Fruit fly (Drosophila melanogaster) whole organism, embryonic: ENCODE measurements around the gene MICU3.

Experiments
- Atf6 ChIP-seq: fragments of 200-800 bp; sonication (Bioruptor generic); IDR thresholded peaks from 2 replicates; pipeline ENCODE4 v1.3.6; 2022; ENCODE audit warnings: missing biosample characterization, missing genetic modification characterization
- BEAF-32 ChIP-seq: fragments of 200-800 bp; sonication (Bioruptor generic); optimal IDR thresholded peaks from 3 replicates; lab custom pipeline; 2017; ENCODE audit warnings: missing biosample characterization, missing genetic modification characterization, mild to moderate bottlenecking, moderate library complexity, missing genetic modification reagents
- CG12071 ChIP-seq: fragments of 200-800 bp; sonication (Bioruptor generic); optimal IDR thresholded peaks from 3 replicates; lab custom pipeline; 2018; ENCODE audit warnings: missing biosample characterization, mild to moderate bottlenecking, missing genetic modification characterization
- CG1233 ChIP-seq: fragments of 200-800 bp; sonication (Bioruptor generic); optimal IDR thresholded peaks from 4 replicates; lab custom pipeline; 2018; ENCODE audit warnings: missing biosample characterization, mild to moderate bottlenecking, missing genetic modification characterization
- CG14014 ChIP-seq: fragments of 200-800 bp; sonication (Bioruptor generic); IDR thresholded peaks from 2 replicates; pipeline ENCODE4 v1.3.6; 2022; ENCODE audit warnings: missing biosample characterization, missing genetic modification characterization
- CG16813 ChIP-seq: fragments of 200-800 bp; sonication (Bioruptor generic); IDR thresholded peaks from 3 replicates; pipeline ENCODE4 v1.3.6; 2022; ENCODE audit warnings: missing biosample characterization, missing genetic modification characterization; ENCODE audit not compliant: partially characterized antibody
- CG17361 ChIP-seq: fragments of 200-800 bp; sonication (Bioruptor generic); IDR thresholded peaks from 3 replicates; pipeline ENCODE4 v1.3.6; 2022; ENCODE audit warnings: missing biosample characterization, missing genetic modification characterization
- CG17612 ChIP-seq: fragments of 200-800 bp; sonication (Bioruptor generic); IDR thresholded peaks from 2 replicates; pipeline ENCODE4 v1.3.6; 2022; ENCODE audit warnings: missing biosample characterization, missing genetic modification characterization
- CG17829 ChIP-seq: fragments of 200-800 bp; optimal IDR thresholded peaks from 2 replicates; lab custom pipeline; 2019; ENCODE audit warnings: missing biosample characterization, mild to moderate bottlenecking, missing genetic modification characterization, moderate library complexity
- CG17912 ChIP-seq: fragments of 200-800 bp; sonication (Bioruptor generic); optimal IDR thresholded peaks from 2 replicates; lab custom pipeline; 2018; ENCODE audit warnings: missing biosample characterization, mild to moderate bottlenecking, missing genetic modification characterization
- CG18619 ChIP-seq: fragments of 200-800 bp; sonication (Bioruptor generic); optimal IDR thresholded peaks from 3 replicates; lab custom pipeline; 2017; ENCODE audit warnings: missing biosample characterization, mild to moderate bottlenecking, missing genetic modification characterization
- CG2116 ChIP-seq: fragments of 200-800 bp; sonication (Bioruptor generic); optimal IDR thresholded peaks from 3 replicates; lab custom pipeline; 2018; ENCODE audit warnings: missing biosample characterization, mild to moderate bottlenecking, missing genetic modification characterization
- CG3281 ChIP-seq: fragments of 200-800 bp; sonication (Bioruptor generic); optimal IDR thresholded peaks from 3 replicates; lab custom pipeline; 2017; ENCODE audit warnings: missing biosample characterization, mild to moderate bottlenecking, missing genetic modification characterization
- CG3995 ChIP-seq: fragments of 200-800 bp; sonication (Bioruptor generic); optimal IDR thresholded peaks from 3 replicates; lab custom pipeline; 2016; ENCODE audit warnings: missing biosample characterization, missing genetic modification characterization
- CG4617 ChIP-seq: fragments of 200-800 bp; sonication (Bioruptor generic); optimal IDR thresholded peaks from 3 replicates; lab custom pipeline; 2016; ENCODE audit warnings: missing biosample characterization, missing genetic modification characterization, borderline replicate concordance
- CG4854 ChIP-seq: fragments of 200-800 bp; sonication (Bioruptor generic); optimal IDR thresholded peaks from 2 replicates; lab custom pipeline; 2016; ENCODE audit warnings: missing biosample characterization, missing genetic modification characterization, inconsistent platforms
- CG5180 ChIP-seq: fragments of 200-800 bp; sonication (Bioruptor generic); optimal IDR thresholded peaks from 3 replicates; lab custom pipeline; 2017; ENCODE audit warnings: missing biosample characterization, missing genetic modification characterization, mild to moderate bottlenecking, moderate library complexity, missing genetic modification reagents
- CG6654 ChIP-seq: fragments of 200-800 bp; sonication (Bioruptor generic); optimal IDR thresholded peaks from 2 replicates; lab custom pipeline; 2017; ENCODE audit warnings: missing biosample characterization, mild to moderate bottlenecking, missing genetic modification characterization
- CG7271 ChIP-seq: fragments of 200-800 bp; sonication (Bioruptor generic); optimal IDR thresholded peaks from 2 replicates; lab custom pipeline; 2018; ENCODE audit warnings: missing biosample characterization, mild to moderate bottlenecking, missing genetic modification characterization, moderate library complexity
- CG7556 ChIP-seq: fragments of 200-800 bp; sonication (Bioruptor generic); optimal IDR thresholded peaks from 2 replicates; lab custom pipeline; 2017; ENCODE audit warnings: missing biosample characterization, mild to moderate bottlenecking, missing genetic modification characterization
- CG8478 ChIP-seq: fragments of >200 bp; optimal IDR thresholded peaks from 2 replicates; lab custom pipeline; 2018
- CG9609 ChIP-seq: fragments of 200-800 bp; sonication (Bioruptor generic); optimal IDR thresholded peaks from 3 replicates; lab custom pipeline; 2016; ENCODE audit warnings: missing biosample characterization, missing genetic modification characterization
- Camta ChIP-seq: fragments of 200-800 bp; sonication (Bioruptor generic); optimal IDR thresholded peaks from 2 replicates; lab custom pipeline; 2016; ENCODE audit warnings: missing biosample characterization, missing genetic modification characterization
- Drgx ChIP-seq: fragments of 200-800 bp; sonication (Bioruptor generic); IDR thresholded peaks from 2 replicates; pipeline ENCODE4 v1.3.6; 2022; ENCODE audit warnings: missing biosample characterization, missing genetic modification characterization
- GATAe ChIP-seq: fragments of 200-800 bp; sonication (Bioruptor generic); conservative IDR thresholded peaks from 2 replicates; pipeline ENCODE4 v1.3.6; 2022; ENCODE audit warnings: missing biosample characterization, missing genetic modification characterization
- Hr51 ChIP-seq, 2 experiments: fragments of 200-800 bp; sonication (Bioruptor generic); optimal IDR thresholded peaks; 2 replicates in 1 of 2; 3 replicates in 1 of 2; lab custom pipeline; 2016 to 2018; ENCODE audit warnings: missing biosample characterization in 2 of 2, missing genetic modification characterization in 2 of 2, mild to moderate bottlenecking in 1 of 2, moderate library complexity in 1 of 2
- Oli ChIP-seq: fragments of 200-800 bp; sonication (Bioruptor generic); optimal IDR thresholded peaks from 2 replicates; lab custom pipeline; 2018; ENCODE audit warnings: missing biosample characterization, mild to moderate bottlenecking, missing genetic modification characterization, moderate library complexity
- Scr ChIP-seq: fragments of 200-800 bp; sonication (Bioruptor generic); IDR thresholded peaks from 2 replicates; pipeline ENCODE4 v1.3.6; 2022; ENCODE audit warnings: missing biosample characterization, missing genetic modification characterization; ENCODE audit not compliant: partially characterized antibody
- Trl ChIP-seq, 3 experiments: fragments of >200 bp in 2 of 3; fragments of 200-800 bp in 1 of 3; sonication (Bioruptor generic) in 1 of 3; optimal IDR thresholded peaks; 2 replicates in 1 of 3; 3 replicates in 2 of 3; lab custom pipeline; 2016 to 2017; ENCODE audit warnings: missing biosample characterization in 1 of 3, missing genetic modification characterization in 1 of 3
- aop ChIP-seq: fragments of 200-800 bp; sonication (Bioruptor generic); IDR thresholded peaks from 2 replicates; pipeline ENCODE4 v1.3.6; 2022; ENCODE audit warnings: missing biosample characterization, missing genetic modification characterization
- ap ChIP-seq: fragments of 200-800 bp; sonication (Bioruptor generic); IDR thresholded peaks from 2 replicates; pipeline ENCODE4 v1.3.6; 2022; ENCODE audit warnings: missing biosample characterization, missing genetic modification characterization
- ase ChIP-seq: fragments of 200-800 bp; sonication (Bioruptor generic); IDR thresholded peaks from 3 replicates; pipeline ENCODE4 v1.3.6; 2022; ENCODE audit warnings: missing biosample characterization, missing genetic modification characterization
- ato ChIP-seq: fragments of 200-800 bp; sonication (Bioruptor generic); IDR thresholded peaks from 2 replicates; pipeline ENCODE4 v1.3.6; 2022; ENCODE audit warnings: missing biosample characterization, missing genetic modification characterization; ENCODE audit not compliant: partially characterized antibody
- dimm ChIP-seq: fragments of 200-800 bp; sonication (Bioruptor generic); IDR thresholded peaks from 2 replicates; pipeline ENCODE4 v1.3.6; 2022; ENCODE audit warnings: missing biosample characterization, missing genetic modification characterization
- fru ChIP-seq: fragments of >200 bp; optimal IDR thresholded peaks from 2 replicates; lab custom pipeline; 2017
- gcm ChIP-seq: fragments of 200-800 bp; sonication (Bioruptor generic); optimal IDR thresholded peaks from 2 replicates; lab custom pipeline; 2019; ENCODE audit warnings: missing biosample characterization, mild to moderate bottlenecking, missing genetic modification characterization, moderate library complexity
- gcm2 ChIP-seq: fragments of 200-800 bp; sonication (Bioruptor generic); optimal IDR thresholded peaks from 2 replicates; lab custom pipeline; 2016; ENCODE audit warnings: missing biosample characterization, missing genetic modification characterization
- klu ChIP-seq: fragments of 200-800 bp; sonication (Bioruptor generic); IDR thresholded peaks from 2 replicates; pipeline ENCODE4 v1.3.6; 2022; ENCODE audit warnings: missing biosample characterization, missing genetic modification characterization
- lilli ChIP-seq: fragments of 200-800 bp; sonication (Bioruptor generic); optimal IDR thresholded peaks from 3 replicates; lab custom pipeline; 2016; ENCODE audit warnings: missing biosample characterization, missing genetic modification characterization
- nau ChIP-seq: fragments of 200-800 bp; sonication (Bioruptor generic); optimal IDR thresholded peaks from 3 replicates; lab custom pipeline; 2017; ENCODE audit warnings: missing biosample characterization, mild to moderate bottlenecking, missing genetic modification characterization, missing genetic modification reagents
- nmo ChIP-seq: fragments of 200-800 bp; sonication (Bioruptor generic); optimal IDR thresholded peaks from 2 replicates; lab custom pipeline; 2018; ENCODE audit warnings: missing biosample characterization, mild to moderate bottlenecking, missing genetic modification characterization, moderate library complexity
- oc ChIP-seq: fragments of 200-800 bp; sonication (Bioruptor generic); optimal IDR thresholded peaks from 2 replicates; lab custom pipeline; 2018; ENCODE audit warnings: missing biosample characterization, mild to moderate bottlenecking, missing genetic modification characterization, moderate library complexity
- sens-2 ChIP-seq: fragments of 200-800 bp; sonication (Bioruptor generic); IDR thresholded peaks from 2 replicates; pipeline ENCODE4 v1.3.6; 2022; ENCODE audit warnings: missing biosample characterization, missing genetic modification characterization
- sim ChIP-seq: fragments of 200-800 bp; sonication (Bioruptor generic); IDR thresholded peaks from 2 replicates; pipeline ENCODE4 v1.3.6; 2022; ENCODE audit warnings: missing biosample characterization, missing genetic modification characterization
- sob ChIP-seq: fragments of 200-800 bp; sonication (Bioruptor generic); IDR thresholded peaks from 2 replicates; pipeline ENCODE4 v1.3.6; 2022; ENCODE audit warnings: missing biosample characterization, missing genetic modification characterization
- tgo ChIP-seq: fragments of 200-800 bp; sonication (Bioruptor generic); IDR thresholded peaks from 3 replicates; pipeline ENCODE4 v1.3.6; 2022; ENCODE audit warnings: missing biosample characterization, missing genetic modification characterization
- trh ChIP-seq: fragments of 200-800 bp; sonication (Bioruptor generic); optimal IDR thresholded peaks from 2 replicates; lab custom pipeline; 2016; ENCODE audit warnings: missing biosample characterization, missing genetic modification characterization
- unpg ChIP-seq: fragments of 200-800 bp; sonication (Bioruptor generic); optimal IDR thresholded peaks from 3 replicates; lab custom pipeline; 2018; ENCODE audit warnings: missing biosample characterization, mild to moderate bottlenecking, missing genetic modification characterization, moderate library complexity
- vfl ChIP-seq: fragments of 200-800 bp; sonication (Bioruptor generic); optimal IDR thresholded peaks from 2 replicates; lab custom pipeline; 2016; ENCODE audit warnings: missing biosample characterization, missing genetic modification characterization
- vvl ChIP-seq: fragments of 200-800 bp; sonication (Bioruptor generic); IDR thresholded peaks from 2 replicates; pipeline ENCODE4 v1.3.6; 2022; ENCODE audit warnings: missing biosample characterization, missing genetic modification characterization

Gene MICU3

DNA sequence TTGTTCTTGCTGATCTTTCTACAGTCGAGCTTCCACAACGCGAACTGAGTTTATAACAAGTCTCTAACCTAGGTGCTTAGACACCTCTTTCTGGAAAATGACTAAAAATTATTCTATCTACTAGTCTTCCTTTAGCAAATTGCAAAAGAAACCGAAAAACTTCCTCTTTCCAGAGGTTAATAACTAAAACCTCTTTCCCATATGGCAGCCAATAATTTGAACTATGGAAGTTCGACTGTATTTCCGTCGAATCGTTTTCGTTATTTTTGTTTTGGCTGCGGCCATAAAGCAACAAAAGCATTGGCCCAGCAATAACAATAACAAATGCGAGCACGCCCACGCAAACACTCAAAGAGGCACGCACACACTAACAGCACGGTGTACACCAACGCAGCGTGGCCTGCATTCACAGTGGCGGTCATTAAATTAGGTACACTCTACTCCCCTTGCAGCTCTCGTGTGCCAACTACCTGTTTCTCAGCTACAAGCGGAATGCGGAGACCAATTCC is 33.4 kb downstream of the MICU3 start (continued):
- no peak for TF ChIP-seq BEAF-32 (GFP tag; lab: Kevin White, UChicago)
- TF ChIP-seq aop (GFP tag; lab: Robert Waterston, UW): no peak
- TF ChIP-seq nau (GFP tag; lab: Kevin White, UChicago): no peak
- peak; percentile 63 for TF ChIP-seq CG17361 (GFP tag; lab: Robert Waterston, UW)
- peak; percentile 37; the same call in 1 of the 2 replicates for TF ChIP-seq Drgx (GFP tag; lab: Robert Waterston, UW)
- TF ChIP-seq tgo (GFP tag; lab: Robert Waterston, UW): peak; percentile 55; the same call in 2 of the 3 replicates
- peak; percentile 37 for TF ChIP-seq Camta (GFP tag; lab: Kevin White, UChicago)
- TF ChIP-seq Oli (tag; lab: Kevin White, UChicago): peak; percentile 60
- no peak for TF ChIP-seq CG16813 (GFP tag; lab: Robert Waterston, UW)
- no peak for TF ChIP-seq CG4617 (GFP tag; lab: Kevin White, UChicago)
- TF ChIP-seq CG4854: peak; percentile 22
- peak; percentile 46; the same call in 1 of the 2 replicates for TF ChIP-seq vvl
- TF ChIP-seq ase: no peak
- TF ChIP-seq CG3281 (GFP tag; lab: Kevin White, UChicago): peak; percentile 51
- peak; percentile 48 for TF ChIP-seq CG1233
- TF ChIP-seq lilli (GFP tag; lab: Kevin White, UChicago): peak; percentile 66
- no peak for TF ChIP-seq Trl (optimal IDR thresholded peaks at IDR 0.05; lab: Kevin White, UChicago)
- TF ChIP-seq Trl (GFP tag; optimal IDR thresholded peaks at IDR 0.05; lab: Kevin White, UChicago): peak; percentile 49
- no peak for TF ChIP-seq sens-2 (GFP tag; lab: Robert Waterston, UW)
- no peak for TF ChIP-seq Scr
- TF ChIP-seq gcm (GFP tag; lab: Kevin White, UChicago): peak; percentile 34
- peak; percentile 21 for TF ChIP-seq oc
- 0 out of 2 replicates have a peak, but pooled peaks have one; percentile 12 for TF ChIP-seq GATAe (GFP tag; lab: Robert Waterston, UW)
- no peak for TF ChIP-seq CG8478 (lab: Kevin White, UChicago)
- no peak for TF ChIP-seq dimm (GFP tag; lab: Robert Waterston, UW)
- TF ChIP-seq CG14014 (GFP tag; lab: Robert Waterston, UW): peak; percentile 24; the same call in 1 of the 2 replicates
- peak; percentile 58 for TF ChIP-seq sob
- TF ChIP-seq nmo (GFP tag; lab: Kevin White, UChicago): peak; percentile 46
- peak; percentile 23 for TF ChIP-seq CG17829 (tag; lab: Kevin White, UChicago)
- no peak for TF ChIP-seq ap
- TF ChIP-seq CG2116: peak; percentile 5
- peak; percentile 40 for TF ChIP-seq CG5180
- TF ChIP-seq CG9609: peak; percentile 20
- peak; percentile 13 for TF ChIP-seq CG6654 (GFP tag; lab: Kevin White, UChicago)
- TF ChIP-seq unpg (GFP tag; lab: Kevin White, UChicago): peak; percentile 66
- TF ChIP-seq CG12071: no peak
- no peak for TF ChIP-seq fru (lab: Kevin White, UChicago)
- TF ChIP-seq gcm2 (GFP tag; lab: Kevin White, UChicago): no peak
- no peak for TF ChIP-seq CG17912 (GFP tag; lab: Kevin White, UChicago)
- TF ChIP-seq sim (GFP tag; lab: Robert Waterston, UW): no peak
- no peak for TF ChIP-seq vfl (GFP tag; lab: Kevin White, UChicago)
- TF ChIP-seq Atf6 (GFP tag; lab: Robert Waterston, UW): peak; percentile 66; the same call in 1 of the 2 replicates
- TF ChIP-seq ato (GFP tag; lab: Robert Waterston, UW): no peak; the same call in 1 of the 2 replicates
- peak; percentile 22; the same call in 1 of the 2 replicates for TF ChIP-seq klu (GFP tag; lab: Robert Waterston, UW)
- no peak for TF ChIP-seq CG7271 (tag; lab: Kevin White, UChicago)
- peak; percentile 4 for TF ChIP-seq trh (GFP tag; lab: Kevin White, UChicago)
- peak; percentile 57 for TF ChIP-seq CG18619
- peak; percentile 49 for TF ChIP-seq CG7556 (GFP tag; lab: Kevin White, UChicago)
- no peak for TF ChIP-seq CG3995 (GFP tag; lab: Kevin White, UChicago)
- peak in 1 of 2 experiments; percentile 75 for TF ChIP-seq Hr51 (GFP tag; optimal IDR thresholded peaks at IDR 0.05; lab: Kevin White, UChicago)
- no peak for TF ChIP-seq CG17612 (GFP tag; lab: Robert Waterston, UW)
